Worm (Caenorhabditis elegans) whole organism, L2 larva: Measurements from ENCODE around the gene gar-2.

Experiments used
- C34F6.9 ChIP-seq: fragments of 150-350 bp; optimal IDR thresholded peaks from 2 replicates; lab custom pipeline; 2014; ENCODE audit warnings: missing biosample characterization, missing genetic modification characterization
- R02D3.7 ChIP-seq: fragments of 150-350 bp; optimal IDR thresholded peaks from 2 replicates; lab custom pipeline; 2014; ENCODE audit warnings: missing biosample characterization, missing genetic modification characterization
- Y55F3AM.14 ChIP-seq: fragments of 200-800 bp; sonication (Bioruptor generic); optimal IDR thresholded peaks from 2 replicates; lab custom pipeline; 2018; ENCODE audit warnings: mild to moderate bottlenecking, missing genetic modification characterization, missing compliant biosample characterization
- aly-2 ChIP-seq: fragments of 150-350 bp; optimal IDR thresholded peaks from 2 replicates; lab custom pipeline; 2014; ENCODE audit warnings: missing biosample characterization, missing genetic modification characterization
- blmp-1 ChIP-seq: sonication (generic microtip); optimal IDR thresholded peaks from 2 replicates; lab custom pipeline; 2017; ENCODE audit warnings: missing genetic modification characterization, mild to moderate bottlenecking, missing compliant biosample characterization, antibody characterized with exemption, moderate library complexity; ENCODE audit not compliant: insufficient read depth
- ceh-16 ChIP-seq: fragments of 150-350 bp; optimal IDR thresholded peaks from 2 replicates; lab custom pipeline; 2014; ENCODE audit warnings: missing biosample characterization, missing genetic modification characterization
- crh-2 ChIP-seq: sonication (generic microtip); optimal IDR thresholded peaks from 2 replicates; lab custom pipeline; 2017; ENCODE audit warnings: missing biosample characterization, missing genetic modification characterization
- dmd-4 ChIP-seq: sonication (generic microtip); optimal IDR thresholded peaks from 2 replicates; lab custom pipeline; 2017; ENCODE audit warnings: missing biosample characterization, missing genetic modification characterization
- egl-27 ChIP-seq: sonication (generic microtip); optimal IDR thresholded peaks from 3 replicates; lab custom pipeline; 2017; ENCODE audit warnings: missing biosample characterization, missing genetic modification reagents, missing genetic modification characterization
- elt-1 ChIP-seq: fragments of 150-350 bp; optimal IDR thresholded peaks from 2 replicates; lab custom pipeline; 2014; ENCODE audit warnings: missing biosample characterization, missing genetic modification characterization
- elt-3 ChIP-seq: sonication (generic microtip); optimal IDR thresholded peaks from 2 replicates; lab custom pipeline; 2017; ENCODE audit warnings: missing biosample characterization, missing genetic modification characterization
- fos-1 ChIP-seq: fragments of 150-350 bp; optimal IDR thresholded peaks from 2 replicates; lab custom pipeline; 2014; ENCODE audit warnings: missing biosample characterization, missing genetic modification characterization
- gmeb-1 ChIP-seq: fragments of 150-350 bp; optimal IDR thresholded peaks from 2 replicates; lab custom pipeline; 2014; ENCODE audit warnings: missing biosample characterization, missing genetic modification characterization
- lin-39 ChIP-seq: fragments of 150-350 bp; optimal IDR thresholded peaks from 2 replicates; lab custom pipeline; 2014; ENCODE audit warnings: missing biosample characterization, missing genetic modification reagents, missing genetic modification characterization
- lsy-2 ChIP-seq, 2 experiments: fragments of 150-350 bp in 1 of 2; sonication (generic microtip) in 1 of 2; optimal IDR thresholded peaks; 2 replicates each; lab custom pipeline; 2014 to 2017; ENCODE audit warnings: missing biosample characterization in 2 of 2, missing genetic modification characterization in 2 of 2
- mab-5 ChIP-seq: fragments of 150-350 bp; optimal IDR thresholded peaks from 2 replicates; lab custom pipeline; 2014; ENCODE audit warnings: missing biosample characterization, missing genetic modification characterization
- mbf-1 ChIP-seq: sonication (generic microtip); optimal IDR thresholded peaks from 2 replicates; lab custom pipeline; 2017; ENCODE audit warnings: missing biosample characterization, missing genetic modification characterization
- nhr-10 ChIP-seq: sonication (generic microtip); optimal IDR thresholded peaks from 2 replicates; lab custom pipeline; 2017; ENCODE audit warnings: missing biosample characterization, missing genetic modification characterization
- nhr-11 ChIP-seq: fragments of 150-350 bp; optimal IDR thresholded peaks from 2 replicates; lab custom pipeline; 2014; ENCODE audit warnings: missing biosample characterization, missing genetic modification characterization
- nhr-12 ChIP-seq: fragments of 150-350 bp; optimal IDR thresholded peaks from 2 replicates; lab custom pipeline; 2014; ENCODE audit warnings: missing biosample characterization, missing genetic modification characterization
- nhr-129 ChIP-seq: fragments of 150-350 bp; optimal IDR thresholded peaks from 2 replicates; lab custom pipeline; 2014; ENCODE audit warnings: missing biosample characterization, missing genetic modification characterization
- nhr-21 ChIP-seq: fragments of 150-350 bp; optimal IDR thresholded peaks from 2 replicates; lab custom pipeline; 2014; ENCODE audit warnings: missing biosample characterization, missing genetic modification characterization
- nhr-237 ChIP-seq: fragments of 150-350 bp; optimal IDR thresholded peaks from 2 replicates; lab custom pipeline; 2014; ENCODE audit warnings: missing biosample characterization, missing genetic modification characterization
- nhr-25 ChIP-seq: fragments of 150-350 bp; sonication (generic microtip); optimal IDR thresholded peaks from 3 replicates; lab custom pipeline; 2014; ENCODE audit warnings: missing biosample characterization, missing genetic modification characterization
- nhr-6 ChIP-seq: fragments of 150-350 bp; optimal IDR thresholded peaks from 2 replicates; lab custom pipeline; 2014; ENCODE audit warnings: missing biosample characterization, missing genetic modification characterization
- nhr-77 ChIP-seq: fragments of 150-350 bp; optimal IDR thresholded peaks from 2 replicates; lab custom pipeline; 2014; ENCODE audit warnings: missing biosample characterization, missing genetic modification characterization
- peb-1 ChIP-seq: fragments of 150-350 bp; optimal IDR thresholded peaks from 2 replicates; lab custom pipeline; 2014; ENCODE audit warnings: missing biosample characterization, missing genetic modification characterization
- sem-4 ChIP-seq: fragments of 150-350 bp; optimal IDR thresholded peaks from 2 replicates; lab custom pipeline; 2014; ENCODE audit warnings: missing biosample characterization, missing genetic modification reagents, missing genetic modification characterization
- skn-1 ChIP-seq: sonication (generic microtip); optimal IDR thresholded peaks from 2 replicates; lab custom pipeline; 2017; ENCODE audit warnings: missing biosample characterization, missing genetic modification characterization
- sma-3 ChIP-seq: sonication (generic microtip); optimal IDR thresholded peaks from 2 replicates; lab custom pipeline; 2016; ENCODE audit warnings: missing genetic modification reagents, missing genetic modification characterization, missing compliant biosample characterization
- unc-55 ChIP-seq: fragments of 150-350 bp; sonication (generic microtip); optimal IDR thresholded peaks from 3 replicates; lab custom pipeline; 2014; ENCODE audit warnings: missing biosample characterization, missing genetic modification reagents, missing genetic modification characterization
- zag-1 ChIP-seq: fragments of 150-350 bp; optimal IDR thresholded peaks from 2 replicates; lab custom pipeline; 2014; ENCODE audit warnings: missing biosample characterization, missing genetic modification characterization
- ztf-4 ChIP-seq: fragments of 150-350 bp; optimal IDR thresholded peaks from 2 replicates; lab custom pipeline; 2014; ENCODE audit warnings: missing biosample characterization, missing genetic modification characterization

The gar-2 gene

DNA sequence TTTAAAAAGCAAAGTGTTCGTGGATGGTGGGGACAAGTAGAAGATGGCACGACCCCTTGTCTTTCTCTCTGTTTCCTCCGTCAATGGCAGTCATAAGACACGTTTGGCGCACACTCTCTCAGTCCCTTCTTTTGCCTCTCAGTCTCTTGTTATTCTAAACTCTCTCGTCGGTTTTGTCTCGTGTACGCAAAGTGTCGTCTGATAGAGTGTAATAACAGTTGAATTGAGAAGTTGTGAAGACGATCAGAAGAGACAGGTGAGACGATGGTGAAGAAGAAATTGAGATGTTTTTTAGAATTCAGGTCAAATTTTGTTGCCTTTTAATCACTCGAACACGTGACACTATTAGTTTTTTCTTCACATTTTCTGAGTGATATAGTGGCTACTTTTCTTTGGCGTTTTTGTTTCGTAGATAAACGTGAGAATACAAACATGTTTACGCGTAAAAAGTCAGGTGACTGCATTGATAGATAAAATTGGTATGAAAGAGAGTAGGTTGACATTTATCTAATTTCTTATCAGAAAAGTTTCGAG is 6.0 kb upstream of the gar-2 start, which contains the start of gene F47D12.9 (continued):
- TF ChIP-seq aly-2 (tag; lab: Kevin White, UChicago) (no peak), egl-27 (tag; lab: Kevin White, UChicago) (peak; percentile 25)
- TF ChIP-seq, all 48 proteins: peak for 21

DNA sequence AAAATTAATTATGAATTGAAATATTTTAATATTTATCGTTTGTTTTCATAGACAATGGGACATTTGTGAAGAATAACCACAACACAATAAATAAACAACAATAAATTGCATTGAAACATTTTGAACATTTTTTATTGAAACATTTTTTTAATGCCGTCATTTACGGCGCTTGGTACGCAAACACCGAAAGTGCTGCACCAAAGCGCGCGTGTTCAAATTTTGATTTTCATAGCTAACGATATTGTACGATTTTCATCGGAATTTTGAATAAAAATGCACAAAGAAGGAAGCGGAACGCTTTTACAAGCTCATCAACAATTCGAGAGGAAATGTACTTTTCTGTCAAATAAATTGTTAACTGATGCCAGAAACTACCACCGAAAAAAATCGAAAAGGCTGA is 5.4 kb upstream of the gar-2 start:
- TF ChIP-seq nhr-12 (tag; lab: Kevin White, UChicago) (no peak), gmeb-1 (tag; lab: Kevin White, UChicago) (no peak), lin-39 (tag; lab: Kevin White, UChicago) (no peak), fos-1 (tag; lab: Kevin White, UChicago) (no peak), elt-1 (no peak), mab-5 (no peak), skn-1 (tag; lab: Kevin White, UChicago) (no peak), egl-27 (tag; lab: Kevin White, UChicago) (no peak)

DNA sequence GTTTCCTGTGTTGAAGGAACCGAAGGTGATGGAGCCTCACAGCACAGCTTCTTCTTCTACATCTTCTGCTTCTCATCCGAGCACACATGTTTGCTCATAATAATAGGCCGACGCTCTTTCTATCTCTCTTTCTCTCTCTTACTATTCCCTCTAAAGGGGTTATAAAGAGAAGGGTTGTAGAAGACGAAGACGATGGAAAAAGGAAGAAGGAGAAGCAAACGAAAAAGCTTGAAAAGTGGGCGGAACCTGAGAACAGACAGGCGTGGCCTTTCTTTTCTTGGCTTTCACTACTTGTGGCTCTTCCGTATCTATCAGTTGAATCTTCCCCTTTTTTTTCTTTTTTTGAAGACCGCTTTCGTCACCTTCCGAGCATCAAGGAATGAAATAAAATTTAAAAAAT is 1.3 kb upstream of the gar-2 start:
- TF ChIP-seq nhr-237 (tag; lab: Kevin White, UChicago) (no peak), lsy-2 (tag; optimal IDR thresholded peaks at IDR 0.05; lab: Kevin White, UChicago) (peak in 1 of 2 experiments; percentile 8), nhr-25 (tag; lab: Kevin White, UChicago) (no peak), C34F6.9 (peak; percentile 36), nhr-129 (tag; lab: Kevin White, UChicago) (peak; percentile 28), blmp-1 (tag; lab: Kevin White, UChicago) (no peak), unc-55 (GFP tag; lab: Kevin White, UChicago) (peak; percentile 33), nhr-6 (tag; lab: Kevin White, UChicago) (no peak)

DNA sequence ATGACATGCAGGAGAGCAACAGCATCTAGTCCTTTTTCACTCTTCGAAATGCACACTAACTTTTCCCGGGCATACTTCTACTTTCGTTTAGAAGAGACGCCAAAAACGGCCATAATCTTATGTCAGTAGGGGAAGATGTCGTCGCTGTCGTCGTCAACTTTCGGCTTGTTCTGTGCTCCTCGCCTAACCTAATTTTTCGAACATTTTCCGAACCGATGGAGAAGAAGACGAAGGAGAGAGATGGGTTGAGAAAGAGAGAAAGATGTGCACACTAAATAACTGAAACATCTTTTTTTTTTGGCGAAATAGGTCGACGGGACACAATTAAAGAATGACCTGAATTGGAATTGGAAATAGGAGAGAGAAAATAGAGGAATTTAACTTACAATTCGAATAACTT is 1.2 kb downstream of the gar-2 start:
- TF ChIP-seq elt-1: no peak
- TF ChIP-seq C34F6.9: peak; percentile 2
- no peak for TF ChIP-seq zag-1 (tag; lab: Kevin White, UChicago)
- no peak for TF ChIP-seq mab-5

DNA sequence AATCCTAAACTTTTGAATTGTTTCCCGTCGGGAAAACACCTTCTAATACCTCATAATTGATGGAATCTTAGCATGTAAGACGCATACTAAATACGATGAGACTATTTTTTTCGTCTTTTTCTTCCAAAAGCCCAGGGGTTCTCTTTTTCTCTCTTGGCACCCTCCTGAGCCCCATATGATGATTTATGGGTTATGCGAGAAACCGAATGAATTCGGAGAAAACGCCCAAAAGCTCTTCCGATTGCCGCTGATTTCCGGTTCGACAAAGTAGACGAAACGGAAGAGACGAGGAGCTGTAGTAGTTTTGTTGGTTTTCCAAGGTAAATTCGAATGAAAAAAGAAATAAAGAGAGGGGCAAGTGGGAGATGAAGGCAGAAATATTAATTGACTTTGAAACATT is 2.3 kb downstream of the gar-2 start:
- TF ChIP-seq sem-4 (tag; lab: Kevin White, UChicago) (no peak), unc-55 (GFP tag; lab: Kevin White, UChicago) (peak; percentile 53), lin-39 (tag; lab: Kevin White, UChicago) (no peak), fos-1 (tag; lab: Kevin White, UChicago) (no peak), nhr-12 (tag; lab: Kevin White, UChicago) (no peak), lsy-2 (tag; optimal IDR thresholded peaks at IDR 0.05; lab: Kevin White, UChicago) (no peak), mab-5 (peak; percentile 90), mbf-1 (tag; lab: Kevin White, UChicago) (no peak), nhr-77 (tag; lab: Kevin White, UChicago) (no peak), nhr-10 (tag; lab: Kevin White, UChicago) (no peak), R02D3.7 (tag; lab: Kevin White, UChicago) (no peak), aly-2 (tag; lab: Kevin White, UChicago) (no peak), egl-27 (tag; lab: Kevin White, UChicago) (no peak)

DNA sequence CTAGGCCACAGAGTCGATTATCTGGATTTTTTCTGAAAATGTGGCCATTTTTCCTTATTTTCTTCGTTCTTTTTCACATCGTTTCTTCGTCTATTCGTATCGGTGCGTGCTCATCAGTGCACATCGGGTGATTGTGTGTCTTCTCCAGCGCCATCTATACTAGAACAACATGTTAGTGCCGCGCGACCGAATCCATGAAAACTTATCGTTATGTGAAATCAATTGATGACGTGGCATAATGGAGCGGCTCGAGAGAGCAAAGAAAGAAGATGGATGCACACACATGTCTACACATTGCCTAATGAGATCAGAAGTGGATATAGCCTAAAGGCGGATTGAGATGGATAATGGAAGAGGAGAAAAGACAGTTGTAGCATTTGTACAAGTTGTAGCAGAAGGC is 3.1 kb downstream of the gar-2 start:
- TF ChIP-seq crh-2 (tag; lab: Kevin White, UChicago): peak; percentile 35
- no peak for TF ChIP-seq lsy-2 (tag; optimal IDR thresholded peaks at IDR 0.05; lab: Kevin White, UChicago)
- TF ChIP-seq R02D3.7 (tag; lab: Kevin White, UChicago): no peak

DNA sequence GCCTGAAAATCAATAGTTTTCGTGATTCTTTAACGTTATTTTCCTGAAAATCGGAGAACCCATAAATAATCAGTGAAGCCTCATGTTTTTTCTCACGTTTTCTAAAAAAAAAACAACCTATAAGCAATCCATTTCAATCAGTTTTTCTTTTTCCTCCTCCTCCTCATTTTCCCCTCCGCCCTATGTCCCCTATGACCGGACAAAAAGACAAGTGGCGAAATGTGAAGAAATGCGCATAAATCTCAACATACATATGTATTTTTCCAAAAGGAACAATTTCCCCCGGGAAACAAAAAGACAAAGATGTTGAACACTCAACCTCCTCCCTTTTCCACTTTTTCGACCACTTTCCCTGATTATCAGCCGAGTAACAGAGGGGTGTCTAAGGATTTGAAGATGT is 6.3 kb downstream of the gar-2 start:
- TF ChIP-seq ceh-16 (tag; lab: Kevin White, UChicago): no peak
- TF ChIP-seq nhr-11: no peak

DNA sequence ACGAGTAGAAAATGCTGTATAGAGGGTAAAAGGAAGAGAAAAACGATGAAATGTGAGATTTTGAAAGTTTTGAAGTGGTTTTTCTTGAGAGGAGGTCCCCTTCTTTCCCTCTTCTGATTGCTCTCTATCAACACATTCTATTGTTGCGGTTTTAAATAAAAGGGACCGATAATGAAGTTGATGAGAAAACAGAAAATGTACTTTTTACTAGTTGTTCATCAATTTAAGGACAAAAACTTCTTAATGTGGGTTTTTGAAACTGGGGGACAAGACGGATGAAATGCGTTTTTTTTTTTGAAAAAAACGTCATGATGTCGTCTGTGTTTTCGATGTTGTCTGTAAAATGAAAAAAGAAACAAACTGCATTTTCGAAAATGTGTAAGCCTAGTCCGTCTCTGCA is 7.6 kb downstream of the gar-2 start:
- TF ChIP-seq elt-3 (tag; lab: Kevin White, UChicago) (no peak), peb-1 (no peak), nhr-129 (tag; lab: Kevin White, UChicago) (no peak), ztf-4 (no peak), nhr-6 (tag; lab: Kevin White, UChicago) (no peak), gmeb-1 (tag; lab: Kevin White, UChicago) (no peak), Y55F3AM.14 (GFP tag; lab: Kevin White, UChicago) (no peak), nhr-237 (tag; lab: Kevin White, UChicago) (no peak), nhr-77 (tag; lab: Kevin White, UChicago) (no peak), R02D3.7 (tag; lab: Kevin White, UChicago) (no peak), dmd-4 (no peak), fos-1 (tag; lab: Kevin White, UChicago) (no peak), elt-1 (no peak), nhr-21 (tag; lab: Kevin White, UChicago) (no peak), ceh-16 (tag; lab: Kevin White, UChicago) (no peak), unc-55 (GFP tag; lab: Kevin White, UChicago) (no peak), crh-2 (tag; lab: Kevin White, UChicago) (no peak), sma-3 (GFP tag; lab: Kevin White, UChicago) (no peak), egl-27 (tag; lab: Kevin White, UChicago) (no peak)
